Fruit fly (Drosophila melanogaster): ENCODE data around the gene SkpD.

SkpD gene

DNA sequence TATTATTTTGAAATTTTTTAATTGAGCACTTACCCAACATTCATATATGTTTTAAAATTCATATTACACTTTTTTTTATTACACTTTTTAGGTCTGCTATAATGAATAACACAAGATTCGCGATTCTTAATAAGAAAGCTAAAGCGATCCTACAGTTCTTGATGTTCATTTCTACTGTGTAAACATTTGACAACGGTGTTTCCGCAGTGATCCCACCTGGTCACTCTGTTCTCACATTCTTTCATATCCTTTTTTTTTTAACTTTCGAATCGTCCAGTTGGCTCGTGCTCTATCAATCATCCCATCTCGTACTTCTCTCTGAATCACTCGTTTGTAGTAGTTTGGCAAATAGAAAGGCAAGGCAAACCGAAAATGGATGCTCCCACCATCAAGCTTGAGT, at the start of gene SkpD:
TSS of gene SkpD (plus strand) at position 301 of the 400 bp plus-strand sequence.
- TF ChIP-seq Ets98B (GFP tag; IDR thresholded peaks at IDR 0.05) = no peak
- no peak for TF ChIP-seq CG8301 (tag; optimal IDR thresholded peaks at IDR 0.05)
- no peak for TF ChIP-seq CG34367 (tag; optimal IDR thresholded peaks at IDR 0.05)
- TF ChIP-seq CG32121 (GFP tag; IDR thresholded peaks at IDR 0.05) = no peak
- TF ChIP-seq CG17806 (tag; optimal IDR thresholded peaks at IDR 0.05) = no peak
- no peak for TF ChIP-seq CG4496 (GFP tag; IDR thresholded peaks at IDR 0.05)
- TF ChIP-seq Pif1B (GFP tag; optimal IDR thresholded peaks at IDR 0.05) = no peak
- TF ChIP-seq CG10348 (GFP tag; IDR thresholded peaks at IDR 0.05) = no peak
- TF ChIP-seq gl (tag; optimal IDR thresholded peaks at IDR 0.05) = no peak
- no peak for TF ChIP-seq CG13204 (GFP tag; optimal IDR thresholded peaks at IDR 0.05)
- TF ChIP-seq CG9948 (tag; optimal IDR thresholded peaks at IDR 0.05) = no peak
- no peak for TF ChIP-seq CG12605 (GFP tag; IDR thresholded peaks at IDR 0.05)
- no peak for TF ChIP-seq fd96Ca (GFP tag; IDR thresholded peaks at IDR 0.05)
- TF ChIP-seq D1 (tag; optimal IDR thresholded peaks at IDR 0.05) = no peak
- no peak for TF ChIP-seq CG14655 (GFP tag; optimal IDR thresholded peaks at IDR 0.05)
- no peak for TF ChIP-seq CG8159 (tag; optimal IDR thresholded peaks at IDR 0.05)
- no peak for TF ChIP-seq CG15710 (tag; optimal IDR thresholded peaks at IDR 0.05)
- no peak for TF ChIP-seq rn (GFP tag; IDR thresholded peaks at IDR 0.05)
- no peak for TF ChIP-seq EcR (GFP tag; optimal IDR thresholded peaks at IDR 0.05)

DNA sequence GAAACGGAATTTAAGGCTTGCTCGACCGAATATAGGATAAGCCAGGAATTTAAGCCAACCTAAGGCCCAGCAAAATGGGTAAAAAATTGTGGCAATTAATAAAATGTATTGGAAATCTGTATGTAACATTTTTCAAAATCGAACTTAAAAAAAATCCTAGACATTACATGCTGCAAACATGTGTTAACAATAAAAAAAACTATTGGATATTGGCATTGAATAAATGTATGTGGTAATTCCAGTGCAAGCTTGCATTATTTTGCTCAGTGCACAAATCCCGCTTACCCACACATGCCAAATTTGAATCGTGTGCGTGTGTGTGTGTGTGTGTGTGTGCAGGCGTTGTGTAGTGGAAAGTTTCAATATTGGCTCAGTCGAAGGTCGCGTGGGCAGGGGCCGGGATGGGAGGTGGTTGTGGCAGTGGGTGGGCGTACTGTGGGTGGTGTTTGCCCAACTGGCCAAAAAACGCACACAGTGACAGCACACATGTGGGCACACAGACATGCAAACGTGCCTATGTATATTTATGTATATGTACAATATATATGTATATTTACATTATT, 49.0 kb upstream of the SkpD start:
- TF ChIP-seq gl (tag; optimal IDR thresholded peaks at IDR 0.05) (no peak), CG34367 (tag; optimal IDR thresholded peaks at IDR 0.05) (no peak), CG13204 (GFP tag; optimal IDR thresholded peaks at IDR 0.05) (no peak), D1 (tag; optimal IDR thresholded peaks at IDR 0.05) (no peak), Snoo (tag; optimal IDR thresholded peaks at IDR 0.05) (no peak), CG14655 (GFP tag; optimal IDR thresholded peaks at IDR 0.05) (no peak), EcR (GFP tag; optimal IDR thresholded peaks at IDR 0.05) (no peak), Pif1A (GFP tag; optimal IDR thresholded peaks at IDR 0.05) (no peak)

DNA sequence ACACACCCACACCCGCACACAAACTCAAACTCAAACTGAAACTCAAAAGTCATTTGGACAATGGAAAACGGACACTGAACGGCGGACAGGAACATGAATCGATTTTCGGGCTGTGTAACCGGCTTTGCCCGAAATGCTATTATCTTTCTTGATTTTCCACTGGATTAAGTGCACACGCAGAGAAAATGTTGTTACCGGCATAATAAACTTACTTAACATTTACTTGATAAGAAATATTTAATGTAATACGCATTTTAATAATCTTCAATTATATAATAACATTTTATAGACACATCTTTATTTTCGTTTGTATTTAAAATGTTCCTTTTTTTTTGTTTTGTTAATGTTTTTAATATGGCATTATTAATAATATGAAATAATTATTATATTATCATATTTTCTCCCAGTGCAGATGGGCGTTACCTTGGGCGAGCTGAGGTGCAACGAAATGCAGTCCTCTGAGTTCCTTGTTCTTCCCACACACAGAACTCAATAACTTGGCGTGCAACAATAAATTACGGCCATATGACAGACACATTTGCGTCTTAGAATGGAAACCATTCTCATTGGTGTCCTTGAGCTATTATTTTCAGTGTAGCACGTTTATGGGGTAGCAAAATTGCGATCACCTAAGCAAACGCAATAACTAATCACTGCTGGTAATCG, 47.6 kb upstream of the SkpD start, which contains the start of gene CG12702:
TSS of gene CG12702 (minus strand) at position 51 of the 666 bp plus-strand sequence.
- TF ChIP-seq CG9948 (tag; optimal IDR thresholded peaks at IDR 0.05) = no peak
- no peak for TF ChIP-seq Snoo (tag; optimal IDR thresholded peaks at IDR 0.05)
- no peak for TF ChIP-seq CG15710 (tag; optimal IDR thresholded peaks at IDR 0.05)
- TF ChIP-seq Pif1A (GFP tag; optimal IDR thresholded peaks at IDR 0.05) = no peak
- TF ChIP-seq EcR (GFP tag; optimal IDR thresholded peaks at IDR 0.05) = no peak

DNA sequence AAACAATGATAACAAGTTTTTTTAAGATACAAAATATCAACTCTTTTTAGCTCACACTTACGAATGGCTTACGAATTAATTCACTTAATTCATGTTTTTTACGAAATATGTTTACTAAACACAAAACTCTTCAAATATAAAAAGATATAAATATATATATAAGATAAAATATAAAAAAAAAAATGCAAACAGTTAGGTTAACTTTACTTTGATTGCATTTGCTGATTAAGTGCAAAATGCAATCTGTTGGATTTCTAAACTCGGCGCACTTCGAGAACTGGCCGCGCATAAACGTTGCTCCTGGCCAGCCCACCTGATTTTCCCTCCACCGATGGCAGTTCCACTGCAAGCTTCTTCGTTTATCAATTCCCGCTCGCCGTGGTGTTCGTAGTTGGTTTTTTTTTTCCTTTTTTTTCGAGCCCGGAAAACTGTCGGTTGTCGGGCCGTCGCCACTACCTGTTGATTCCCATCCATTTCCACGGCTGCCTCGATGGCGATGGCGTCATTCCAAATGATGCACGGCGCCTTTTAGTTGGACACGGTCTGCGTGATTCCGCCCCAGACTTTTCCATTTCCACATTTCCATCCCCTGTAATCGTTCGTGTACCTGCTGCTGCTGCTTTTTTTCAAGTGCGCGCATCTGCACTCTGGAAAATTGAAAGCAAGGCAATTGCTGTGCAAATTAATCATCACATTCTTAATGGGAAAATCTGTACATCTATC, 46.9 kb upstream of the SkpD start:
- peak; percentile 19 for TF ChIP-seq CG14655 (GFP tag; optimal IDR thresholded peaks at IDR 0.05)
- TF ChIP-seq CG10348 (GFP tag; IDR thresholded peaks at IDR 0.05) = no peak
- peak; percentile 2 for TF ChIP-seq CG8159 (tag; optimal IDR thresholded peaks at IDR 0.05)

DNA sequence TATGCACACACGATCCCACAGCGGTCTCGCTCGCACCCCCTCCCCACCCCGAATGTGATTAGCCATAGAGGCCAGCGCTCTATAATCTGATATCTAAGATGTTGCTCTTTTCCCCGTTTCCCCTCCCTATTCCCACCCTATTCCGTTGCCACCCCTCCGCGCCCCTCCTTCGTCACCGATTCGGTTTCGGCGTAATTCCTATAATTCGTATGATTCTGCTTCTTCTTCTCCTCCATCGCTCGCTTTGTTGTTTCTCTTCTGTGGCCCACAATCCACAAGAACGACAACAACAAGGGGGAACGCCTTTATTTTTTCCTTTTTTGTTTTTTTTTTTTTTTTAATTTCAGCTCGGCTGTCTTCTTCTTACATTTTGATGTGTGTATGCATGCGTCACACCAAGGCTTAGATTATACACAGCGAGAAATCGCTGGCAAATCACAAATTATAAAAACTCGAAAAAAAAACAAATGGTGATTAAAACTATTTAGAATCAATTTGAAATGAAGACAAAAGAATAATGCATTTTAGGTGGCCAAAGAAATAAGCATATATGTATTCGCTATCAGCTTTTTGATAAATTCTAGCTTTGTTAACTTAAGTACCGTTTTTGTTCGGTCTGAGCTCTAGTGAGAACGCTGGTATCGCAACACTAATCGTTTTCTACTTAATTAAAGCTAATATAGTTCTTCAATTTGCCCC, 42.6 kb upstream of the SkpD start:
- TF ChIP-seq Snoo (tag; optimal IDR thresholded peaks at IDR 0.05) = peak; percentile 37
- TF ChIP-seq CG12605 (GFP tag; IDR thresholded peaks at IDR 0.05) = peak; percentile 7; the same call in 1 of the 2 replicates
- TF ChIP-seq CG8301 (tag; optimal IDR thresholded peaks at IDR 0.05) = peak; percentile 45
- no peak for TF ChIP-seq Ets98B (GFP tag; IDR thresholded peaks at IDR 0.05)
- TF ChIP-seq CG13204 (GFP tag; optimal IDR thresholded peaks at IDR 0.05) = no peak
- peak; percentile 54 for TF ChIP-seq CG8159 (tag; optimal IDR thresholded peaks at IDR 0.05)
- peak; percentile 58 for TF ChIP-seq CG9948 (tag; optimal IDR thresholded peaks at IDR 0.05)
- TF ChIP-seq CG15710 (tag; optimal IDR thresholded peaks at IDR 0.05) = peak; percentile 39
- peak; percentile 27 for TF ChIP-seq gl (tag; optimal IDR thresholded peaks at IDR 0.05)
- TF ChIP-seq CG17806 (tag; optimal IDR thresholded peaks at IDR 0.05) = peak; percentile 64
- no peak for TF ChIP-seq CG32121 (GFP tag; IDR thresholded peaks at IDR 0.05)
- TF ChIP-seq CG10348 (GFP tag; IDR thresholded peaks at IDR 0.05) = no peak
- TF ChIP-seq rn (GFP tag; IDR thresholded peaks at IDR 0.05) = no peak
- TF ChIP-seq EcR (GFP tag; optimal IDR thresholded peaks at IDR 0.05) = no peak
- peak; percentile 46 for TF ChIP-seq CG34367 (tag; optimal IDR thresholded peaks at IDR 0.05)
- TF ChIP-seq fd96Ca (GFP tag; IDR thresholded peaks at IDR 0.05) = no peak
- TF ChIP-seq CG4496 (GFP tag; IDR thresholded peaks at IDR 0.05) = 0 out of 3 replicates have a peak, but pooled peaks have one; percentile 27
- TF ChIP-seq CG14655 (GFP tag; optimal IDR thresholded peaks at IDR 0.05) = peak; percentile 49
- TF ChIP-seq Pif1A (GFP tag; optimal IDR thresholded peaks at IDR 0.05) = peak; percentile 18
- TF ChIP-seq D1 (tag; optimal IDR thresholded peaks at IDR 0.05) = no peak
- TF ChIP-seq Pif1B (GFP tag; optimal IDR thresholded peaks at IDR 0.05) = peak; percentile 51
